Worm (Caenorhabditis elegans) whole organism, midembryonic: ENCODE results near the gene F11D5.5.

ENCODE experiments used
- T22C8.4 ChIP-seq: fragments of 200-800 bp; sonication (Bioruptor generic); IDR thresholded peaks from 2 replicates; pipeline ENCODE4 v1.3.6; 2022; ENCODE audit warnings: missing genetic modification characterization, missing compliant biosample characterization
- cog-1 ChIP-seq: sonication (generic microtip); optimal IDR thresholded peaks from 2 replicates; lab custom pipeline; 2016; ENCODE audit warnings: missing genetic modification characterization, missing compliant biosample characterization
- flt-1 ChIP-seq: fragments of 200-800 bp; sonication (Bioruptor generic); IDR thresholded peaks from 2 replicates; pipeline ENCODE4 v1.3.6; 2022; ENCODE audit warnings: missing genetic modification characterization, missing compliant biosample characterization
- klf-2 ChIP-seq: fragments of 200-800 bp; sonication (Bioruptor generic); conservative IDR thresholded peaks from 2 replicates; pipeline ENCODE4 v1.3.6; 2022; ENCODE audit warnings: missing genetic modification reagents, missing genetic modification characterization, missing compliant biosample characterization
- med-1 ChIP-seq: sonication (generic microtip); optimal IDR thresholded peaks from 2 replicates; lab custom pipeline; 2017; ENCODE audit warnings: missing genetic modification characterization, mild to moderate bottlenecking, missing compliant biosample characterization, antibody characterized with exemption, missing genetic modification reagents; ENCODE audit not compliant: insufficient read depth
- ref-1 ChIP-seq: fragments of 200-800 bp; sonication (Bioruptor generic); conservative IDR thresholded peaks from 2 replicates; pipeline ENCODE4 v1.3.6; 2022; ENCODE audit warnings: missing genetic modification reagents, missing genetic modification characterization, missing compliant biosample characterization
- tab-1 ChIP-seq: fragments of 200-800 bp; sonication (Bioruptor generic); IDR thresholded peaks from 2 replicates; pipeline ENCODE4 v1.3.6; 2022; ENCODE audit warnings: missing genetic modification characterization, missing compliant biosample characterization
- ztf-23 ChIP-seq: fragments of 200-800 bp; sonication (Bioruptor generic); IDR thresholded peaks from 2 replicates; pipeline ENCODE4 v1.3.6; 2022; ENCODE audit warnings: missing genetic modification reagents, missing genetic modification characterization, missing compliant biosample characterization
- ztf-29 ChIP-seq: fragments of 200-800 bp; sonication (Bioruptor generic); IDR thresholded peaks from 2 replicates; pipeline ENCODE4 v1.3.6; 2022; ENCODE audit warnings: missing genetic modification reagents, missing genetic modification characterization, missing compliant biosample characterization

The F11D5.5 gene

ce11 chrX:3297812-3298211, 4.1 kb upstream of the F11D5.5 start:
- TF ChIP-seq klf-2 (GFP tag; lab: Robert Waterston, UW): no peak
- no peak for TF ChIP-seq ztf-23 (GFP tag; lab: Robert Waterston, UW)
- TF ChIP-seq ztf-29 (GFP tag; lab: Robert Waterston, UW): no peak
- TF ChIP-seq tab-1 (GFP tag; lab: Robert Waterston, UW): no peak
- no peak for TF ChIP-seq ref-1 (GFP tag; lab: Robert Waterston, UW)

ce11 chrX:3298582-3298981, 3.3 kb upstream of the F11D5.5 start, which contains the start of gene K09C4.1:
Gene K09C4.1, plus strand, starts transcription at chrX:3298882.
- TF ChIP-seq ztf-29 (GFP tag; lab: Robert Waterston, UW) (no peak), ref-1 (GFP tag; lab: Robert Waterston, UW) (no peak), klf-2 (GFP tag; lab: Robert Waterston, UW) (no peak)

- TF ChIP-seq T22C8.4 (GFP tag; lab: Robert Waterston, UW) (no peak), flt-1 (no peak), ztf-29 (GFP tag; lab: Robert Waterston, UW) (no peak), med-1 (GFP tag; lab: Kevin White, UChicago) (no peak), ref-1 (GFP tag; lab: Robert Waterston, UW) (no peak), cog-1 (no peak), klf-2 (GFP tag; lab: Robert Waterston, UW) (no peak), ztf-23 (GFP tag; lab: Robert Waterston, UW) (no peak), tab-1 (GFP tag; lab: Robert Waterston, UW) (no peak)
Observed at ce11 chrX:3300582-3300981, 1.3 kb upstream of the F11D5.5 start.

- TF ChIP-seq klf-2 (GFP tag; lab: Robert Waterston, UW) (no peak), cog-1 (no peak), flt-1 (no peak), med-1 (GFP tag; lab: Kevin White, UChicago) (no peak), ztf-23 (GFP tag; lab: Robert Waterston, UW) (no peak), ref-1 (GFP tag; lab: Robert Waterston, UW) (no peak), T22C8.4 (GFP tag; lab: Robert Waterston, UW) (no peak)
Observed at ce11 chrX:3304068-3304467, 2.2 kb downstream of the F11D5.5 start, which contains the start of gene F11D5.7. Gene F11D5.7, plus strand, starts transcription at chrX:3304368.

- no peak for TF ChIP-seq tab-1 (GFP tag; lab: Robert Waterston, UW)
- no peak for TF ChIP-seq ztf-29 (GFP tag; lab: Robert Waterston, UW)
- TF ChIP-seq klf-2 (GFP tag; lab: Robert Waterston, UW): no peak
- TF ChIP-seq flt-1: no peak
- TF ChIP-seq ztf-23 (GFP tag; lab: Robert Waterston, UW): no peak
- TF ChIP-seq med-1 (GFP tag; lab: Kevin White, UChicago): no peak
- TF ChIP-seq cog-1: no peak
- no peak for TF ChIP-seq T22C8.4 (GFP tag; lab: Robert Waterston, UW)
Observed at ce11 chrX:3306594-3307296, 4.9 kb downstream of the F11D5.5 start.

- TF ChIP-seq ref-1 (GFP tag; lab: Robert Waterston, UW): no peak
- no peak for TF ChIP-seq ztf-23 (GFP tag; lab: Robert Waterston, UW)
- no peak for TF ChIP-seq klf-2 (GFP tag; lab: Robert Waterston, UW)
- no peak for TF ChIP-seq flt-1
- no peak for TF ChIP-seq ztf-29 (GFP tag; lab: Robert Waterston, UW)
- TF ChIP-seq cog-1: no peak
- TF ChIP-seq tab-1 (GFP tag; lab: Robert Waterston, UW): no peak
Observed at ce11 chrX:3310702-3311101, 8.8 kb downstream of the F11D5.5 start.

ce11 chrX:3313939-3314338, 12.1 kb downstream of the F11D5.5 start:
- TF ChIP-seq cog-1: no peak
- TF ChIP-seq ztf-23 (GFP tag; lab: Robert Waterston, UW): no peak
- no peak for TF ChIP-seq klf-2 (GFP tag; lab: Robert Waterston, UW)
- TF ChIP-seq flt-1: peak; percentile 64
- TF ChIP-seq ref-1 (GFP tag; lab: Robert Waterston, UW): no peak
- no peak for TF ChIP-seq T22C8.4 (GFP tag; lab: Robert Waterston, UW)
- TF ChIP-seq med-1 (GFP tag; lab: Kevin White, UChicago): no peak
- no peak for TF ChIP-seq ztf-29 (GFP tag; lab: Robert Waterston, UW)
- no peak for TF ChIP-seq tab-1 (GFP tag; lab: Robert Waterston, UW)

ce11 chrX:3315014-3315413, 13.1 kb downstream of the F11D5.5 start, which contains the start of gene ddr-2:
Gene ddr-2, plus strand, starts transcription at chrX:3315314.
- TF ChIP-seq cog-1 (no peak), flt-1 (no peak), T22C8.4 (GFP tag; lab: Robert Waterston, UW) (no peak), klf-2 (GFP tag; lab: Robert Waterston, UW) (no peak)

ce11 chrX:3315891-3316657, 14.2 kb downstream of the F11D5.5 start:
- TF ChIP-seq med-1 (GFP tag; lab: Kevin White, UChicago): no peak
- no peak for TF ChIP-seq ztf-23 (GFP tag; lab: Robert Waterston, UW)
- no peak for TF ChIP-seq T22C8.4 (GFP tag; lab: Robert Waterston, UW)
- no peak for TF ChIP-seq flt-1
- no peak for TF ChIP-seq klf-2 (GFP tag; lab: Robert Waterston, UW)
- TF ChIP-seq cog-1: no peak
- no peak for TF ChIP-seq ztf-29 (GFP tag; lab: Robert Waterston, UW)
- no peak for TF ChIP-seq ref-1 (GFP tag; lab: Robert Waterston, UW)
- TF ChIP-seq tab-1 (GFP tag; lab: Robert Waterston, UW): no peak
